Fruit fly (Drosophila melanogaster) whole organism, embryonic: ENCODE results near the gene dpr14.
A peak's percentile ranks its signal among the peaks of the same experiment; 100 is the strongest.

Experiments used
- Asciz ChIP-seq: fragments of 200-800 bp; sonication (Bioruptor generic); optimal IDR thresholded peaks from 2 replicates; lab custom pipeline; 2017; ENCODE audit warnings: missing biosample characterization, mild to moderate bottlenecking, missing genetic modification characterization, missing genetic modification reagents
- Atf-2 ChIP-seq: fragments of 200-800 bp; sonication (Bioruptor generic); optimal IDR thresholded peaks from 2 replicates; lab custom pipeline; 2016; ENCODE audit warnings: missing biosample characterization, missing genetic modification characterization
- BEAF-32 ChIP-seq: fragments of 200-800 bp; sonication (Bioruptor generic); optimal IDR thresholded peaks from 3 replicates; lab custom pipeline; 2017; ENCODE audit warnings: missing biosample characterization, missing genetic modification characterization, mild to moderate bottlenecking, moderate library complexity, missing genetic modification reagents
- CG11504 ChIP-seq: fragments of 200-800 bp; sonication (Bioruptor generic); optimal IDR thresholded peaks from 3 replicates; lab custom pipeline; 2019; ENCODE audit warnings: missing biosample characterization, mild to moderate bottlenecking, missing genetic modification characterization, moderate library complexity
- CG12219 ChIP-seq: fragments of 200-800 bp; sonication (Bioruptor generic); optimal IDR thresholded peaks from 3 replicates; lab custom pipeline; 2018; ENCODE audit warnings: missing biosample characterization, mild to moderate bottlenecking, missing genetic modification characterization
- CG13775 ChIP-seq: fragments of 200-800 bp; sonication (Bioruptor generic); optimal IDR thresholded peaks from 3 replicates; lab custom pipeline; 2017; ENCODE audit warnings: missing biosample characterization, mild to moderate bottlenecking, missing genetic modification characterization
- CG14667 ChIP-seq: fragments of 200-800 bp; sonication (Bioruptor generic); IDR thresholded peaks from 2 replicates; pipeline ENCODE4 v1.3.6; 2022; ENCODE audit warnings: missing biosample characterization, missing genetic modification characterization
- CG15514 ChIP-seq: fragments of 200-800 bp; sonication (Bioruptor generic); optimal IDR thresholded peaks from 3 replicates; lab custom pipeline; 2017; ENCODE audit warnings: missing biosample characterization, missing genetic modification characterization, mild to moderate bottlenecking, moderate library complexity, missing genetic modification reagents
- CG16863 ChIP-seq: fragments of 200-800 bp; sonication (Bioruptor generic); optimal IDR thresholded peaks from 3 replicates; lab custom pipeline; 2016; ENCODE audit warnings: missing biosample characterization, missing genetic modification characterization
- CG18764 ChIP-seq: fragments of 200-800 bp; sonication (Bioruptor generic); optimal IDR thresholded peaks from 3 replicates; lab custom pipeline; 2016; ENCODE audit warnings: missing biosample characterization, missing genetic modification characterization
- CG31388 ChIP-seq: fragments of 200-800 bp; sonication (Bioruptor generic); optimal IDR thresholded peaks from 2 replicates; lab custom pipeline; 2016; ENCODE audit warnings: missing biosample characterization, missing genetic modification characterization
- CG33213 ChIP-seq: fragments of 200-800 bp; sonication (Bioruptor generic); optimal IDR thresholded peaks from 3 replicates; lab custom pipeline; 2016; ENCODE audit warnings: missing biosample characterization, missing genetic modification characterization
- CG34422 ChIP-seq: fragments of 200-800 bp; sonication (Bioruptor generic); IDR thresholded peaks from 3 replicates; pipeline ENCODE4 v1.3.6; 2022; ENCODE audit warnings: missing biosample characterization, missing genetic modification characterization
- CG3726 ChIP-seq: fragments of 200-800 bp; sonication (Bioruptor generic); IDR thresholded peaks from 3 replicates; pipeline ENCODE4, ENCODE4 v1.3.6; 2022; ENCODE audit warnings: missing biosample characterization, missing genetic modification characterization
- CG4328 ChIP-seq: fragments of 200-800 bp; sonication (Bioruptor generic); optimal IDR thresholded peaks from 3 replicates; lab custom pipeline; 2017; ENCODE audit warnings: missing biosample characterization, missing genetic modification reagents, missing genetic modification characterization
- CG4424 ChIP-seq: fragments of 200-800 bp; sonication (Bioruptor generic); optimal IDR thresholded peaks from 3 replicates; lab custom pipeline; 2016; ENCODE audit warnings: missing biosample characterization, missing genetic modification characterization
- CG6254 ChIP-seq: fragments of 200-800 bp; sonication (Bioruptor generic); optimal IDR thresholded peaks from 3 replicates; lab custom pipeline; 2017; ENCODE audit warnings: mild to moderate bottlenecking, missing biosample characterization, missing genetic modification reagents, missing genetic modification characterization
- CG6683 ChIP-seq: fragments of 200-800 bp; sonication (Bioruptor generic); optimal IDR thresholded peaks from 2 replicates; lab custom pipeline; 2017; ENCODE audit warnings: missing biosample characterization, mild to moderate bottlenecking, missing genetic modification characterization, missing genetic modification reagents
- CG6813 ChIP-seq: fragments of 200-800 bp; sonication (Bioruptor generic); optimal IDR thresholded peaks from 2 replicates; lab custom pipeline; 2017; ENCODE audit warnings: missing biosample characterization, missing genetic modification characterization, mild to moderate bottlenecking, moderate library complexity, missing genetic modification reagents
- CG7839 ChIP-seq: fragments of 200-800 bp; sonication (Bioruptor generic); optimal IDR thresholded peaks from 3 replicates; lab custom pipeline; 2018; ENCODE audit warnings: missing biosample characterization, mild to moderate bottlenecking, missing genetic modification characterization, moderate library complexity
- CG7987 ChIP-seq: fragments of 200-800 bp; sonication (Bioruptor generic); optimal IDR thresholded peaks from 2 replicates; lab custom pipeline; 2018; ENCODE audit warnings: missing biosample characterization, mild to moderate bottlenecking, missing genetic modification characterization, moderate library complexity
- CG8388 ChIP-seq: fragments of 200-800 bp; sonication (Bioruptor generic); optimal IDR thresholded peaks from 2 replicates; lab custom pipeline; 2019; ENCODE audit warnings: missing biosample characterization, mild to moderate bottlenecking, missing genetic modification characterization, moderate library complexity
- CG9727 ChIP-seq: fragments of 200-800 bp; sonication (Bioruptor generic); optimal IDR thresholded peaks from 3 replicates; lab custom pipeline; 2017; ENCODE audit warnings: missing biosample characterization, mild to moderate bottlenecking, missing genetic modification characterization
- H15 ChIP-seq: fragments of 200-800 bp; sonication (Bioruptor generic); IDR thresholded peaks from 3 replicates; pipeline ENCODE4 v1.3.6; 2022; ENCODE audit warnings: missing biosample characterization, missing genetic modification characterization
- HLH3B ChIP-seq: fragments of 200-800 bp; sonication (Bioruptor generic); IDR thresholded peaks from 2 replicates; pipeline ENCODE4 v1.3.6; 2022; ENCODE audit warnings: missing biosample characterization, missing genetic modification characterization
- HLH4C ChIP-seq: fragments of 200-800 bp; sonication (Bioruptor generic); IDR thresholded peaks from 3 replicates; pipeline ENCODE4 v1.3.6; 2022; ENCODE audit warnings: missing biosample characterization, missing genetic modification characterization; ENCODE audit not compliant: partially characterized antibody
- HmgD ChIP-seq: fragments of 200-800 bp; sonication (Bioruptor generic); optimal IDR thresholded peaks from 3 replicates; lab custom pipeline; 2016; ENCODE audit warnings: missing biosample characterization, missing genetic modification characterization
- Kr ChIP-seq: fragments of 200-800 bp; sonication (Bioruptor generic); optimal IDR thresholded peaks from 2 replicates; lab custom pipeline; 2017; ENCODE audit warnings: missing biosample characterization, mild to moderate bottlenecking, missing genetic modification characterization
- MBD-R2 ChIP-seq: fragments of 200-800 bp; sonication (Bioruptor generic); IDR thresholded peaks from 2 replicates; pipeline ENCODE4 v1.3.6; 2022; ENCODE audit warnings: missing biosample characterization, missing genetic modification characterization
- NFAT ChIP-seq: fragments of 200-800 bp; sonication (Bioruptor generic); IDR thresholded peaks from 2 replicates; pipeline ENCODE4 v1.3.6; 2022; ENCODE audit warnings: missing biosample characterization, missing genetic modification characterization
- Opbp ChIP-seq: fragments of 200-800 bp; sonication (Bioruptor generic); IDR thresholded peaks from 3 replicates; pipeline ENCODE4 v1.3.6; 2022; ENCODE audit warnings: missing biosample characterization, missing genetic modification characterization; ENCODE audit not compliant: partially characterized antibody
- Pdp1 ChIP-seq, 2 experiments: fragments of 200-800 bp; sonication (Bioruptor generic); optimal IDR thresholded peaks; 3 replicates each; lab custom pipeline; 2016; ENCODE audit warnings: missing biosample characterization in 2 of 2, missing genetic modification characterization in 2 of 2, mild to moderate bottlenecking in 1 of 2, moderate library complexity in 1 of 2
- Sox100B ChIP-seq: fragments of 200-800 bp; sonication (Bioruptor generic); optimal IDR thresholded peaks from 3 replicates; lab custom pipeline; 2018; ENCODE audit warnings: missing biosample characterization, mild to moderate bottlenecking, missing genetic modification characterization
- YL-1 ChIP-seq: fragments of 200-800 bp; sonication (Bioruptor generic); optimal IDR thresholded peaks from 3 replicates; lab custom pipeline; 2017; ENCODE audit warnings: missing biosample characterization, mild to moderate bottlenecking, missing genetic modification characterization
- ara ChIP-seq: fragments of 200-800 bp; sonication (Bioruptor generic); IDR thresholded peaks from 2 replicates; pipeline ENCODE4 v1.3.6; 2022; ENCODE audit warnings: missing biosample characterization, missing genetic modification characterization
- bab2 ChIP-seq: fragments of 200-800 bp; sonication (Bioruptor generic); optimal IDR thresholded peaks from 2 replicates; lab custom pipeline; 2016; ENCODE audit warnings: missing biosample characterization, missing genetic modification characterization
- bigmax ChIP-seq: fragments of 200-800 bp; sonication (Bioruptor generic); optimal IDR thresholded peaks from 2 replicates; lab custom pipeline; 2018; ENCODE audit warnings: missing biosample characterization, mild to moderate bottlenecking, missing genetic modification characterization
- ci ChIP-seq: fragments of 200-800 bp; sonication (Bioruptor generic); IDR thresholded peaks from 3 replicates; pipeline ENCODE4 v1.3.6; 2022; ENCODE audit warnings: missing biosample characterization, missing genetic modification characterization
- dmrt99B ChIP-seq: fragments of 200-800 bp; sonication (Bioruptor generic); optimal IDR thresholded peaks from 2 replicates; lab custom pipeline; 2018; ENCODE audit warnings: missing biosample characterization, mild to moderate bottlenecking, missing genetic modification characterization, moderate library complexity
- h ChIP-seq: fragments of >200 bp; optimal IDR thresholded peaks from 2 replicates; lab custom pipeline; 2017
- her ChIP-seq: fragments of 200-800 bp; sonication (Bioruptor generic); optimal IDR thresholded peaks from 2 replicates; lab custom pipeline; 2016; ENCODE audit warnings: missing biosample characterization, missing genetic modification characterization
- kay ChIP-seq: fragments of 200-800 bp; sonication (Bioruptor generic); optimal IDR thresholded peaks from 2 replicates; lab custom pipeline; 2016; ENCODE audit warnings: missing biosample characterization, missing genetic modification characterization
- lab ChIP-seq: fragments of 200-800 bp; sonication (Bioruptor generic); optimal IDR thresholded peaks from 3 replicates; lab custom pipeline; 2017; ENCODE audit warnings: missing biosample characterization, missing genetic modification characterization, mild to moderate bottlenecking, moderate library complexity, missing genetic modification reagents
- luna ChIP-seq: fragments of 200-800 bp; sonication (Bioruptor generic); optimal IDR thresholded peaks from 2 replicates; lab custom pipeline; 2016; ENCODE audit warnings: missing biosample characterization, missing genetic modification characterization
- oc ChIP-seq: fragments of 200-800 bp; sonication (Bioruptor generic); optimal IDR thresholded peaks from 2 replicates; lab custom pipeline; 2018; ENCODE audit warnings: missing biosample characterization, mild to moderate bottlenecking, missing genetic modification characterization, moderate library complexity
- run ChIP-seq: fragments of 200-800 bp; sonication (Bioruptor generic); optimal IDR thresholded peaks from 3 replicates; lab custom pipeline; 2018; ENCODE audit warnings: missing biosample characterization, mild to moderate bottlenecking, missing genetic modification characterization
- sens-2 ChIP-seq: fragments of 200-800 bp; sonication (Bioruptor generic); IDR thresholded peaks from 2 replicates; pipeline ENCODE4 v1.3.6; 2022; ENCODE audit warnings: missing biosample characterization, missing genetic modification characterization
- sisA ChIP-seq: fragments of 200-800 bp; sonication (Bioruptor generic); IDR thresholded peaks from 2 replicates; pipeline ENCODE4 v1.3.6; 2022; ENCODE audit warnings: missing biosample characterization, missing genetic modification characterization

Gene dpr14

dm6 chrX:7901153-7902038, 6.7 kb downstream of the dpr14 start, which contains the start of the genes RpS6 and bys (continued):
- TF ChIP-seq CG7987 (GFP tag; lab: Kevin White, UChicago) (peak; percentile 76), MBD-R2 (peak; percentile 38), CG7839 (peak; percentile 49), CG15514 (GFP tag; lab: Kevin White, UChicago) (peak; percentile 22), HLH4C (GFP tag; lab: Robert Waterston, UW) (peak; percentile 73), luna (GFP tag; lab: Kevin White, UChicago) (no peak), Pdp1 (GFP tag; optimal IDR thresholded peaks at IDR 0.05; lab: Kevin White, UChicago) (peak; percentile 15 to 42), H15 (peak; percentile 58; the same call in 1 of the 3 replicates), CG6254 (peak; percentile 11), CG31388 (GFP tag; lab: Kevin White, UChicago) (no peak), CG34422 (GFP tag; lab: Robert Waterston, UW) (peak; percentile 51), NFAT (GFP tag; lab: Robert Waterston, UW) (peak; percentile 81), CG16863 (no peak), sisA (GFP tag; lab: Robert Waterston, UW) (0 out of 2 replicates have a peak, but pooled peaks have one; percentile 20), HmgD (GFP tag; lab: Kevin White, UChicago) (no peak), HLH3B (GFP tag; lab: Robert Waterston, UW) (peak; percentile 36; the same call in 1 of the 2 replicates), CG12219 (GFP tag; lab: Kevin White, UChicago) (peak; percentile 20), kay (no peak), CG9727 (GFP tag; lab: Kevin White, UChicago) (peak; percentile 74), dmrt99B (tag; lab: Kevin White, UChicago) (peak; percentile 19), Sox100B (peak; percentile 61), h (no peak), Atf-2 (GFP tag; lab: Kevin White, UChicago) (no peak), Opbp (peak; percentile 92), CG4328 (GFP tag; lab: Kevin White, UChicago) (peak; percentile 15), CG33213 (GFP tag; lab: Kevin White, UChicago) (peak; percentile 26), sens-2 (GFP tag; lab: Robert Waterston, UW) (0 out of 2 replicates have a peak, but pooled peaks have one; percentile 15), CG8388 (GFP tag; lab: Kevin White, UChicago) (peak; percentile 20), Asciz (GFP tag; lab: Kevin White, UChicago) (peak; percentile 64), her (GFP tag; lab: Kevin White, UChicago) (peak; percentile 32), bigmax (GFP tag; lab: Kevin White, UChicago) (peak; percentile 7), BEAF-32 (GFP tag; lab: Kevin White, UChicago) (peak; percentile 87), CG4424 (GFP tag; lab: Kevin White, UChicago) (peak; percentile 39), oc (tag; lab: Kevin White, UChicago) (no peak), lab (peak; percentile 80), Kr (GFP tag; lab: Kevin White, UChicago) (no peak), CG6683 (GFP tag; lab: Kevin White, UChicago) (no peak), CG3726 (GFP tag; lab: Robert Waterston, UW) (0 out of 3 replicates have a peak, but pooled peaks have one; percentile 23), CG6813 (GFP tag; lab: Kevin White, UChicago) (peak; percentile 51), CG11504 (tag; lab: Kevin White, UChicago) (peak; percentile 46), CG14667 (GFP tag; lab: Robert Waterston, UW) (peak; percentile 27; the same call in 1 of the 2 replicates), YL-1 (GFP tag; lab: Kevin White, UChicago) (peak; percentile 63), CG18764 (GFP tag; lab: Kevin White, UChicago) (no peak), ara (GFP tag; lab: Robert Waterston, UW) (peak; percentile 13; the same call in 1 of the 2 replicates), CG13775 (GFP tag; lab: Kevin White, UChicago) (peak; percentile 66), run (tag; lab: Kevin White, UChicago) (peak; percentile 7), ci (GFP tag; lab: Robert Waterston, UW) (peak; percentile 89), bab2 (GFP tag; lab: Kevin White, UChicago) (peak; percentile 36)
